Worm (Caenorhabditis elegans): Measurements from ENCODE around the gene C09G9.5.

ce11 chrIV:8906164-8906563 lies 19.8 kb downstream of the C09G9.5 start, which contains the start of gene C27B7.6:
- TF ChIP-seq ceh-83 (GFP tag; optimal IDR thresholded peaks at IDR 0.05): no peak
- no peak for TF ChIP-seq M03D4.4 (tag; optimal IDR thresholded peaks at IDR 0.05)
- TF ChIP-seq lin-13 (tag; optimal IDR thresholded peaks at IDR 0.05): no peak
- TF ChIP-seq snpc-4 (tag; optimal IDR thresholded peaks at IDR 0.05): no peak
- no peak for TF ChIP-seq lsy-2 (tag; optimal IDR thresholded peaks at IDR 0.05)
- no peak for TF ChIP-seq nhr-2 (tag; optimal IDR thresholded peaks at IDR 0.05)
- TF ChIP-seq nhr-12 (tag; optimal IDR thresholded peaks at IDR 0.05): no peak
- no peak for TF ChIP-seq pha-4 (tag; optimal IDR thresholded peaks at IDR 0.05)
- no peak for TF ChIP-seq unc-39 (tag; optimal IDR thresholded peaks at IDR 0.05)
